Worm (Caenorhabditis elegans) whole organism, late embryonic: ENCODE measurements around the gene ZC262.7.

Source experiments
- F13H6.1 ChIP-seq: sonication (generic microtip); optimal IDR thresholded peaks from 2 replicates; lab custom pipeline; 2016; ENCODE audit warnings: missing genetic modification characterization, missing compliant biosample characterization
- ceh-18 ChIP-seq: sonication (generic microtip); optimal IDR thresholded peaks from 2 replicates; lab custom pipeline; 2016; ENCODE audit warnings: missing genetic modification characterization, missing compliant biosample characterization
- ceh-45 ChIP-seq: fragments of 200-800 bp; sonication (Bioruptor generic); IDR thresholded peaks from 2 replicates; pipeline ENCODE4 v1.3.6; 2022; ENCODE audit warnings: missing genetic modification reagents, missing genetic modification characterization, missing compliant biosample characterization
- ceh-48 ChIP-seq: sonication (generic microtip); optimal IDR thresholded peaks from 2 replicates; lab custom pipeline; 2016; ENCODE audit warnings: missing genetic modification characterization, inconsistent platforms, missing compliant biosample characterization
- dmd-4 ChIP-seq: sonication (generic microtip); optimal IDR thresholded peaks from 2 replicates; lab custom pipeline; 2016; ENCODE audit warnings: borderline replicate concordance, missing genetic modification characterization, missing compliant biosample characterization
- fax-1 ChIP-seq: sonication (generic microtip); optimal IDR thresholded peaks from 2 replicates; lab custom pipeline; 2016; ENCODE audit warnings: missing genotype, missing genetic modification characterization, missing compliant biosample characterization
- fkh-10 ChIP-seq: fragments of 150-350 bp; optimal IDR thresholded peaks from 2 replicates; lab custom pipeline; 2014; ENCODE audit warnings: missing biosample characterization, missing genetic modification reagents, missing genetic modification characterization
- hlh-15 ChIP-seq: sonication (generic microtip); optimal IDR thresholded peaks from 2 replicates; lab custom pipeline; 2016; ENCODE audit warnings: missing genetic modification characterization, missing compliant biosample characterization
- lin-11 ChIP-seq: fragments of 200-800 bp; sonication (Bioruptor generic); optimal IDR thresholded peaks from 2 replicates; lab custom pipeline; 2018; ENCODE audit warnings: mild to moderate bottlenecking, missing genetic modification characterization, missing compliant biosample characterization
- nhr-11 ChIP-seq: fragments of 150-350 bp; optimal IDR thresholded peaks from 2 replicates; lab custom pipeline; 2014; ENCODE audit warnings: missing biosample characterization, missing genetic modification characterization
- pax-1 ChIP-seq: fragments of 150-350 bp; optimal IDR thresholded peaks from 2 replicates; lab custom pipeline; 2014; ENCODE audit warnings: missing biosample characterization, missing genetic modification characterization
- pha-4 ChIP-seq: fragments of 150-350 bp; optimal IDR thresholded peaks from 2 replicates; lab custom pipeline; 2018; ENCODE audit warnings: missing biosample characterization, missing genetic modification reagents, missing genetic modification characterization
- pqm-1 ChIP-seq: sonication (generic microtip); optimal IDR thresholded peaks from 2 replicates; lab custom pipeline; 2016; ENCODE audit warnings: missing genetic modification characterization, missing compliant biosample characterization
- sdc-2 ChIP-seq: sonication (generic microtip); optimal IDR thresholded peaks from 2 replicates; lab custom pipeline; 2016; ENCODE audit warnings: missing genotype, missing genetic modification characterization, missing compliant biosample characterization

ce11 chrIII:8298216-8298920 lies 45.8 kb downstream of the ZC262.7 start:
- TF ChIP-seq fkh-10 (GFP tag; lab: Kevin White, UChicago) (no peak), sdc-2 (tag; lab: Kevin White, UChicago) (no peak), pha-4 (tag; lab: Kevin White, UChicago) (no peak), ceh-48 (tag; lab: Kevin White, UChicago) (no peak), pax-1 (tag; lab: Kevin White, UChicago) (no peak), dmd-4 (no peak), nhr-11 (tag; lab: Kevin White, UChicago) (no peak), F13H6.1 (tag; lab: Kevin White, UChicago) (no peak), ceh-18 (tag; lab: Kevin White, UChicago) (no peak), lin-11 (tag; lab: Kevin White, UChicago) (no peak), pqm-1 (tag; lab: Kevin White, UChicago) (no peak), fax-1 (tag; lab: Kevin White, UChicago) (no peak), ceh-45 (GFP tag; lab: Robert Waterston, UW) (no peak), hlh-15 (tag; lab: Kevin White, UChicago) (no peak)
